Fruit fly (Drosophila melanogaster) whole organism, pupa: ENCODE measurements around the gene U2af38.

Experiments
- CG10348 ChIP-seq: fragments of 200-800 bp; sonication (Bioruptor generic); IDR thresholded peaks from 2 replicates; pipeline ENCODE4 v1.3.6; 2022; ENCODE audit warnings: missing biosample characterization, missing genetic modification characterization
- CG12605 ChIP-seq: fragments of 200-800 bp; sonication (Bioruptor generic); IDR thresholded peaks from 2 replicates; pipeline ENCODE4 v1.3.6; 2022; ENCODE audit warnings: missing biosample characterization, missing genetic modification characterization
- CG13204 ChIP-seq: fragments of 200-800 bp; sonication (Bioruptor generic); optimal IDR thresholded peaks from 2 replicates; lab custom pipeline; 2018; ENCODE audit warnings: missing biosample characterization, mild to moderate bottlenecking, missing genetic modification characterization, moderate library complexity
- CG14655 ChIP-seq: fragments of 200-800 bp; sonication (Bioruptor generic); optimal IDR thresholded peaks from 3 replicates; lab custom pipeline; 2017; ENCODE audit warnings: mild to moderate bottlenecking, missing biosample characterization, missing genetic modification reagents, missing genetic modification characterization
- CG15710 ChIP-seq: fragments of 200-800 bp; sonication (Bioruptor generic); optimal IDR thresholded peaks from 2 replicates; lab custom pipeline; 2018; ENCODE audit warnings: missing biosample characterization, mild to moderate bottlenecking, missing genetic modification characterization, moderate library complexity
- CG17806 ChIP-seq: fragments of 200-800 bp; sonication (Bioruptor generic); optimal IDR thresholded peaks from 2 replicates; lab custom pipeline; 2018; ENCODE audit warnings: missing biosample characterization, mild to moderate bottlenecking, missing genetic modification characterization, moderate library complexity
- CG32121 ChIP-seq: fragments of 200-800 bp; sonication (Bioruptor generic); IDR thresholded peaks from 2 replicates; pipeline ENCODE4 v1.3.6; 2022; ENCODE audit warnings: missing biosample characterization, missing genetic modification characterization
- CG34367 ChIP-seq: fragments of 200-800 bp; sonication (Bioruptor generic); optimal IDR thresholded peaks from 2 replicates; lab custom pipeline; 2018; ENCODE audit warnings: missing biosample characterization, mild to moderate bottlenecking, missing genetic modification characterization
- CG4496 ChIP-seq: fragments of 200-800 bp; sonication (Bioruptor generic); IDR thresholded peaks from 3 replicates; pipeline ENCODE4 v1.3.6; 2022; ENCODE audit warnings: missing biosample characterization, missing genetic modification characterization
- CG8159 ChIP-seq: fragments of 200-800 bp; sonication (Bioruptor generic); optimal IDR thresholded peaks from 3 replicates; lab custom pipeline; 2018; ENCODE audit warnings: missing biosample characterization, mild to moderate bottlenecking, missing genetic modification characterization, moderate library complexity
- CG8301 ChIP-seq: fragments of 200-800 bp; sonication (Bioruptor generic); optimal IDR thresholded peaks from 2 replicates; lab custom pipeline; 2018; ENCODE audit warnings: missing biosample characterization, mild to moderate bottlenecking, missing genetic modification characterization
- CG9948 ChIP-seq: fragments of 200-800 bp; sonication (Bioruptor generic); optimal IDR thresholded peaks from 2 replicates; lab custom pipeline; 2018; ENCODE audit warnings: missing biosample characterization, mild to moderate bottlenecking, missing genetic modification characterization, moderate library complexity
- D1 ChIP-seq: fragments of 200-800 bp; sonication (Bioruptor generic); optimal IDR thresholded peaks from 2 replicates; lab custom pipeline; 2018; ENCODE audit warnings: missing biosample characterization, mild to moderate bottlenecking, missing genetic modification characterization, moderate library complexity
- EcR ChIP-seq: fragments of 200-800 bp; sonication (Bioruptor generic); optimal IDR thresholded peaks from 3 replicates; lab custom pipeline; 2019; ENCODE audit warnings: missing biosample characterization, missing genetic modification characterization, mild to moderate bottlenecking, moderate library complexity, missing genetic modification reagents
- Ets98B ChIP-seq: fragments of 200-800 bp; sonication (Bioruptor generic); IDR thresholded peaks from 2 replicates; pipeline ENCODE4 v1.3.6; 2022; ENCODE audit warnings: missing biosample characterization, missing genetic modification characterization
- Pif1A ChIP-seq: fragments of 200-800 bp; sonication (Bioruptor generic); optimal IDR thresholded peaks from 3 replicates; lab custom pipeline; 2016; ENCODE audit warnings: missing biosample characterization, missing genetic modification characterization
- Pif1B ChIP-seq: fragments of 200-800 bp; sonication (Bioruptor generic); optimal IDR thresholded peaks from 3 replicates; lab custom pipeline; 2016; ENCODE audit warnings: missing biosample characterization, missing genetic modification characterization
- Snoo ChIP-seq: fragments of 200-800 bp; sonication (Bioruptor generic); optimal IDR thresholded peaks from 3 replicates; lab custom pipeline; 2017; ENCODE audit warnings: missing biosample characterization, mild to moderate bottlenecking, missing genetic modification characterization, inconsistent platforms
- fd96Ca ChIP-seq: fragments of 200-800 bp; sonication (Bioruptor generic); IDR thresholded peaks from 3 replicates; pipeline ENCODE4 v1.3.6; 2022; ENCODE audit warnings: missing biosample characterization, missing genetic modification characterization
- gl ChIP-seq: fragments of 200-800 bp; sonication (Bioruptor generic); optimal IDR thresholded peaks from 2 replicates; lab custom pipeline; 2018; ENCODE audit warnings: missing biosample characterization, mild to moderate bottlenecking, missing genetic modification characterization
- rn ChIP-seq: fragments of 200-800 bp; sonication (Bioruptor generic); IDR thresholded peaks from 2 replicates; pipeline ENCODE4 v1.3.6; 2022; ENCODE audit warnings: missing biosample characterization, missing genetic modification characterization

Gene U2af38

DNA sequence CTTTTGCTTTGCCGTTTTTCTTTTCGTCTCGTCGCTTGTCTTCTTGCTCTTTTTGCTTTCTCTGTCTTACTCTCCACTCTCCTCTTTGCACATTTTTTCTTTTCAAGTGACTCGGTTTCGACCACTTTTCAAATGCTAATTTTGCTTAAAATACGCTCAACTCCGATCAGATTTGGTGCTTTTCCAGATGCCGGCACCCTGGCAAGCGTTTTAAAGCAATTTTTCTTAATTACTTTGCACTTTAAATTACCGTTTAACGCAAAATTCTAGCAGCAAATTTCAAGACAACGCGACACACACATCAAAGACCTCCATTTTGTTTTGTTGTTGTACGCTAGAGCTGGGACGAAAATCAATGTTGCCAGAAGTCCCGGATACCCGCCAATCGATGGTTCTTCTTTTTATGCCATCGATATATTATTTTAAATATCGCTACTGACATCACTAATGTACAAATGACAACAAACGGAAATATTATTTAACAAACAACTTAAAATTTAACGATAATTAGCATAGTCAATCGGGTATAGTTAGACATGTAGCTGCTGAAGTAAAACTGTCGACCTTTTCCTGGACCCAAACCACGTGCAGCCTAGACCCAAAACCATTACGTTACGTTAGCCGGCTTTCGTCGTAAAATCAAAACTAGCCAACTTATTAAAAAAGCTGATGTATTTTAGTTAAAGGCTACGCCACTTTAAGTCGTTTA, 43.8 kb downstream of the U2af38 start, which contains the start of gene kis:
Gene kis, minus strand, starts transcription at position 317 of the 709 bp plus-strand sequence.
- no peak for TF ChIP-seq Snoo (tag; lab: Kevin White, UChicago)
- peak; percentile 30 for TF ChIP-seq gl (tag; lab: Kevin White, UChicago)
- TF ChIP-seq Ets98B (GFP tag; lab: Robert Waterston, UW), result 0 out of 2 replicates have a peak, but pooled peaks have one; percentile 10
- no peak for TF ChIP-seq CG8301 (tag; lab: Kevin White, UChicago)
- no peak for TF ChIP-seq CG32121 (GFP tag; lab: Robert Waterston, UW)
- peak; percentile 55 for TF ChIP-seq EcR (GFP tag; lab: Kevin White, UChicago)
- peak; percentile 28 for TF ChIP-seq CG14655 (GFP tag; lab: Kevin White, UChicago)
- TF ChIP-seq CG17806 (tag; lab: Kevin White, UChicago), result peak; percentile 1
- TF ChIP-seq CG15710 (tag; lab: Kevin White, UChicago), result peak; percentile 16
- peak; percentile 39 for TF ChIP-seq CG8159 (tag; lab: Kevin White, UChicago)

DNA sequence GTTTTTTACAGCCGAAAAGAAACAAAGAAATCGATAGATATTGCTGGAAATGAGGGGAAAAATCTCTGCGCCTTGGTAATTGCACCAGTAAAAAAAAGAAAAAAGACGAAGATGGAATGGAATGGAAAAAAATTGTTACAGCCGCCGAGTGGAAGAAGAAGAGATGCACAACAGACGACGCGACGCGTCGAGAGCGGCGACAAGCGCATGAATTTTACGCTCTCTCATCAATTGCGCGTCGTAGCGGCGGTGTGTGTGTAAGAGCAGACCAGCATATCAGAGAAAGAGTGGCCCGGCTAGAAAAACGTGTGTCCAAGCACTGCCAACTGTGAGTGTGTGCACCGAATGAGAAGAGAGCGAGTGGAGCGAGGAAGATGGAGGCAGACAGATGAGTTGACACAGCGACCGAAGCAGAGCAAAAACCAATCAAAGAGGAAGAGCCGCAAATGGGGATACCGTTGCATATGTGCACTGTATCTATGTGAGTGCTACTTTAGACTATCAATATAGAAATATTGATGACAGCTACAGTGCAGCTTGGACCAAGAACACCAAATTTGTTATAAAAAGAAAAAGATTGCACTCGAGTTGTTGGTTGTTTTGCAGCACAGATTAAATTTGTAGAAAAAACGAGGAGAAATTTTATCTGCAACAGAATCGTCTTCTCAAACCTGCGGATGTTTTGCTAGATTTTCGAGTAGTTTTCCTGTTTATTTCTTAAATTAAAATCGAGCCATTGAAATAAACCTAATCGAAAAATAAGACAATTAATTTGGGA, 45.2 kb downstream of the U2af38 start:
- TF ChIP-seq CG4496 (GFP tag; lab: Robert Waterston, UW) (peak; percentile 68), Snoo (tag; lab: Kevin White, UChicago) (no peak), CG12605 (peak; percentile 32), CG14655 (GFP tag; lab: Kevin White, UChicago) (peak; percentile 75), D1 (tag; lab: Kevin White, UChicago) (no peak), CG10348 (GFP tag; lab: Robert Waterston, UW) (no peak), CG13204 (GFP tag; lab: Kevin White, UChicago) (peak; percentile 81), fd96Ca (GFP tag; lab: Robert Waterston, UW) (peak; percentile 72), rn (GFP tag; lab: Robert Waterston, UW) (peak; percentile 28; the same call in 1 of the 2 replicates), CG34367 (tag; lab: Kevin White, UChicago) (peak; percentile 23), gl (tag; lab: Kevin White, UChicago) (peak; percentile 38), Pif1B (GFP tag; lab: Kevin White, UChicago) (peak; percentile 40), Ets98B (GFP tag; lab: Robert Waterston, UW) (peak; percentile 50), CG32121 (GFP tag; lab: Robert Waterston, UW) (peak; percentile 41; the same call in 1 of the 2 replicates), Pif1A (GFP tag; lab: Kevin White, UChicago) (peak; percentile 76), CG17806 (tag; lab: Kevin White, UChicago) (peak; percentile 40), EcR (GFP tag; lab: Kevin White, UChicago) (peak; percentile 82), CG15710 (tag; lab: Kevin White, UChicago) (peak; percentile 16), CG8301 (tag; lab: Kevin White, UChicago) (peak; percentile 75), CG8159 (tag; lab: Kevin White, UChicago) (peak; percentile 31), CG9948 (tag; lab: Kevin White, UChicago) (peak; percentile 64)

DNA sequence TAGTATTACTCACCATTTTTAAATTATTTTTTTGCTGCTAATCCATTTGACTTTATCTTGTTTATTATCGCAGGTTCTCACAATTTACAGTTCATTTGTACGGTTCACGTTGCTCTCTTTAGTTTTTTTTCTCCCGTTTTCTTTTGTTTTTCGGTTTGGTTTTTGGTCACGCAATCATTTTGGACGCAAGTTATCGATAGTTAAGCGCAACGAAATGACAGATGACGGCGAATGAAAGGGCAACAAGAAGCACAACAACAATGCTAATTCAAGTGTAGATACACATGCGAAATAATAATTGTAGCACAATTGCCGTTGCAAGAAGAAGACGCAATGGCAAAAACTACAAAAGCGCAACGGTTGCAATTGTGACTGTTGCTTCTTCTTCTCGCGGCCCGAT, 45.9 kb downstream of the U2af38 start:
- TF ChIP-seq CG8301 (tag; lab: Kevin White, UChicago) (no peak), CG9948 (tag; lab: Kevin White, UChicago) (no peak), CG4496 (GFP tag; lab: Robert Waterston, UW) (no peak), CG17806 (tag; lab: Kevin White, UChicago) (no peak), CG34367 (tag; lab: Kevin White, UChicago) (no peak), Snoo (tag; lab: Kevin White, UChicago) (no peak), CG12605 (no peak), Pif1A (GFP tag; lab: Kevin White, UChicago) (no peak), CG32121 (GFP tag; lab: Robert Waterston, UW) (no peak), CG14655 (GFP tag; lab: Kevin White, UChicago) (no peak), CG13204 (GFP tag; lab: Kevin White, UChicago) (no peak), EcR (GFP tag; lab: Kevin White, UChicago) (no peak), CG10348 (GFP tag; lab: Robert Waterston, UW) (no peak), Ets98B (GFP tag; lab: Robert Waterston, UW) (no peak)

DNA sequence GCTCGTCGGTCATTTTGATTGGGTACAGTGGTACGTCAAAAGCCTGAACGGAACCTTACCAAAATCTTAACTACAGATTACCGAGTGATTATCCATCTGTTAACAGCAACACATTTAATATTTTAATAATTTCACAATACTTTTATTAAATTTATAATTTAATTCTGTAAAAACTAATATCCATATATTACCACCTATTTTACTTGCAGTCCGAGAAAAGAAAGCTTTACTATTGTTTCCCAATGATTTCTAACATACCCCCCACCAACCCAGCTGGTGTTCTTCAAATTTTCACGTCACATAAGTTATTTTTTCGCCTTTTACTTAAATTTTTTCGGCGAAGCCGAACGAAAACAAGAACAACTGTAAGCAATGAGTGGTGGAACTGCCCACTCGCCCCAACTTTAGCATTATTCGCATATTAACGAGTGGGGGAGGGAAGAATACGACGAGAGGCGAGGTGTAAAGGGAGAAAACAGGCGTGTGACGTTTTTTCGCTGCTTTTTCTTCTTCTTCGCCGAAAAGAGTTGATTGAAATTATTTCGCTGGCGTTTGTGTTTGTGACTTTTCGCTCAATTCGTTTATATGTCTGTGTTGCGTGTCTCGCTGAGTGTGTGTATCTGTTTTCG, 46.5 kb downstream of the U2af38 start:
- TF ChIP-seq CG13204 (GFP tag; lab: Kevin White, UChicago), result no peak
- TF ChIP-seq CG34367 (tag; lab: Kevin White, UChicago), result peak; percentile 40
- TF ChIP-seq CG14655 (GFP tag; lab: Kevin White, UChicago), result peak; percentile 80
- peak; percentile 46 for TF ChIP-seq CG17806 (tag; lab: Kevin White, UChicago)
- no peak for TF ChIP-seq gl (tag; lab: Kevin White, UChicago)
- TF ChIP-seq Pif1A (GFP tag; lab: Kevin White, UChicago), result peak; percentile 55
- TF ChIP-seq CG15710 (tag; lab: Kevin White, UChicago), result peak; percentile 55
- TF ChIP-seq CG4496 (GFP tag; lab: Robert Waterston, UW), result peak; percentile 55
- peak; percentile 53 for TF ChIP-seq CG8301 (tag; lab: Kevin White, UChicago)
- 0 out of 2 replicates have a peak, but pooled peaks have one; percentile 32 for TF ChIP-seq CG32121 (GFP tag; lab: Robert Waterston, UW)
- peak; percentile 35; the same call in 1 of the 3 replicates for TF ChIP-seq fd96Ca (GFP tag; lab: Robert Waterston, UW)
- peak; percentile 70 for TF ChIP-seq Snoo (tag; lab: Kevin White, UChicago)
- TF ChIP-seq rn (GFP tag; lab: Robert Waterston, UW), result no peak
- peak; percentile 77 for TF ChIP-seq Pif1B (GFP tag; lab: Kevin White, UChicago)
- TF ChIP-seq D1 (tag; lab: Kevin White, UChicago), result peak; percentile 24
- TF ChIP-seq Ets98B (GFP tag; lab: Robert Waterston, UW), result peak; percentile 56; the same call in 1 of the 2 replicates
- TF ChIP-seq CG12605, result no peak
- peak; percentile 67 for TF ChIP-seq CG9948 (tag; lab: Kevin White, UChicago)
- no peak for TF ChIP-seq CG10348 (GFP tag; lab: Robert Waterston, UW)
- no peak for TF ChIP-seq EcR (GFP tag; lab: Kevin White, UChicago)
- peak; percentile 77 for TF ChIP-seq CG8159 (tag; lab: Kevin White, UChicago)
